Worm (Caenorhabditis elegans) whole organism, L2 larva: ENCODE results near the gene Y7A5A.2.

Experiments
- ama-1 ChIP-seq: fragments of 150-350 bp; optimal IDR thresholded peaks from 2 replicates; lab custom pipeline; 2018; ENCODE audit warnings: inconsistent platforms
- blmp-1 ChIP-seq: sonication (generic microtip); optimal IDR thresholded peaks from 2 replicates; lab custom pipeline; 2017; ENCODE audit warnings: missing genetic modification characterization, mild to moderate bottlenecking, missing compliant biosample characterization, antibody characterized with exemption, moderate library complexity; ENCODE audit not compliant: insufficient read depth
- egl-27 ChIP-seq: sonication (generic microtip); optimal IDR thresholded peaks from 3 replicates; lab custom pipeline; 2017; ENCODE audit warnings: missing biosample characterization, missing genetic modification reagents, missing genetic modification characterization
- elt-1 ChIP-seq: fragments of 150-350 bp; optimal IDR thresholded peaks from 2 replicates; lab custom pipeline; 2014; ENCODE audit warnings: missing biosample characterization, missing genetic modification characterization
- fos-1 ChIP-seq: fragments of 150-350 bp; optimal IDR thresholded peaks from 2 replicates; lab custom pipeline; 2014; ENCODE audit warnings: missing biosample characterization, missing genetic modification characterization
- lin-39 ChIP-seq: fragments of 150-350 bp; optimal IDR thresholded peaks from 2 replicates; lab custom pipeline; 2014; ENCODE audit warnings: missing biosample characterization, missing genetic modification reagents, missing genetic modification characterization
- nhr-237 ChIP-seq: fragments of 150-350 bp; optimal IDR thresholded peaks from 2 replicates; lab custom pipeline; 2014; ENCODE audit warnings: missing biosample characterization, missing genetic modification characterization
- skn-1 ChIP-seq: sonication (generic microtip); optimal IDR thresholded peaks from 2 replicates; lab custom pipeline; 2017; ENCODE audit warnings: missing biosample characterization, missing genetic modification characterization
- snpc-4 ChIP-seq: fragments of 150-350 bp; optimal IDR thresholded peaks from 2 replicates; lab custom pipeline; 2014; ENCODE audit warnings: missing biosample characterization, missing genetic modification characterization
- unc-55 ChIP-seq: fragments of 150-350 bp; sonication (generic microtip); optimal IDR thresholded peaks from 3 replicates; lab custom pipeline; 2014; ENCODE audit warnings: missing biosample characterization, missing genetic modification reagents, missing genetic modification characterization
- unc-62 ChIP-seq: fragments of 150-350 bp; optimal IDR thresholded peaks from 2 replicates; lab custom pipeline; 2014; ENCODE audit warnings: missing biosample characterization, missing genetic modification reagents, missing genetic modification characterization

DNA sequence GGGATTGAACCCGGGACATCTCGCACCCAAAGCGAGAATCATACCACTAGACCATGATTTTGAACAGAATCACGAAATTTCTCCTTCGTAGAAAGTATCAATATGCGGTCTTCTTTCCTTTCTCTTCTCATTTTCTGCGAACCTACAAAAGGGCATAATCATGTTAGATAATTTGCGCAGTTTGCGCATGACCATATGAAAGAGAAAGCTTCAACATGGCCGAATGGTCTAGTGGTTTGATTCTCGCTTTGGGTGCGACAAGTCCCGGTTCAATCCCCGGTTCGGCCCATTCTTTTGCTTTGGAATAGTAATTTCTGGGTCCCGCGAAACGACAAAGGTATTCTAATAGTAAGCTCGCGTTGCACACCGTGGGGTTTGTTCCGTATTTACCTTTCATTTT lies 24.7 kb downstream of the Y7A5A.2 start:
- TF ChIP-seq skn-1 (no peak), unc-62 (GFP tag; lab: Kevin White, UChicago) (no peak), fos-1 (tag; lab: Kevin White, UChicago) (no peak), blmp-1 (tag; lab: Kevin White, UChicago) (no peak), lin-39 (tag; lab: Kevin White, UChicago) (no peak), nhr-237 (tag; lab: Kevin White, UChicago) (no peak), snpc-4 (no peak), egl-27 (tag; lab: Kevin White, UChicago) (no peak), ama-1 (no peak), unc-55 (GFP tag; lab: Kevin White, UChicago) (no peak), elt-1 (tag; lab: Kevin White, UChicago) (no peak)
